Worm (Caenorhabditis elegans): ENCODE data around the gene C05D10.4.

- no peak for TF ChIP-seq hnd-1 (tag; optimal IDR thresholded peaks at IDR 0.05)
- TF ChIP-seq hmbx-1 (tag; optimal IDR thresholded peaks at IDR 0.05) = no peak
- TF ChIP-seq tbx-11 (GFP tag; IDR thresholded peaks at IDR 0.05) = no peak
- no peak for TF ChIP-seq sea-1 (GFP tag; conservative IDR thresholded peaks at IDR 0.05)
- no peak for TF ChIP-seq B0310.2 (tag; optimal IDR thresholded peaks at IDR 0.05)
- no peak for TF ChIP-seq ceh-13 (GFP tag; optimal IDR thresholded peaks at IDR 0.05)
- TF ChIP-seq ama-1 (optimal IDR thresholded peaks at IDR 0.05) = no peak
- no peak for TF ChIP-seq F13C5.2 (tag; optimal IDR thresholded peaks at IDR 0.05)
- no peak for TF ChIP-seq ceh-36 (tag; optimal IDR thresholded peaks at IDR 0.05)
- no peak for TF ChIP-seq tbx-37 (GFP tag; conservative IDR thresholded peaks at IDR 0.05)
- no peak for TF ChIP-seq hmg-4 (GFP tag; optimal IDR thresholded peaks at IDR 0.05)
- no peak for TF ChIP-seq pes-1 (GFP tag; IDR thresholded peaks at IDR 0.05)
- TF ChIP-seq ets-7 (tag; optimal IDR thresholded peaks at IDR 0.05) = no peak
Observed at ce11 chrIII:6087705-6088359, 14.8 kb downstream of the C05D10.4 start, which contains the start of gene wht-1.

Measured in whole organism, early embryonic.